Fruit fly (Drosophila melanogaster) whole organism, adult: Measurements from ENCODE around the gene CG8012.

Experiments used
- CG1620 ChIP-seq: fragments of 200-800 bp; sonication (Bioruptor generic); optimal IDR thresholded peaks from 2 replicates; lab custom pipeline; 2016; ENCODE audit warnings: missing biosample characterization, missing genetic modification characterization
- tj ChIP-seq: fragments of 200-800 bp; sonication (Bioruptor generic); optimal IDR thresholded peaks from 3 replicates; lab custom pipeline; 2017; ENCODE audit warnings: missing biosample characterization, mild to moderate bottlenecking, missing genetic modification characterization, moderate library complexity

DNA sequence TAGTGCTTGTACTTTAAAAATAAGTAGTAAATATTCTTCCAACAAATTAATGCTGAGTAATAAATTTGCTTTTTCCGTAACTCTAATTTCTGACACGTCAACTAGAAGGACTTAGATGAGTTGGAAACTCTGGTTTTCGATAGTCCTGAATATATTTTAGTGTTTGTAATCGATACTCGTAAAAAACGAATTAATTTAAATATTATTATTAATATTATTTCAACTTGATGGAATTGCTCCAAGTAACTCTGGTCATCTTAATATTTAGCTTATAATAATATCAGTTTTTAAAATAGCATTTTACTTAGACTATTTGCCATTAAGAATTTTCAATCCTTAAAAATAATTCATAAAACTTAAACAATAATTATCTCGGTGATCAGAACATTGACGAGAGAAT, 25.4 kb downstream of the CG8012 start, which contains the start of gene CG7213:
- TF ChIP-seq CG1620 (GFP tag; lab: Kevin White, UChicago) (no peak), tj (GFP tag; lab: Kevin White, UChicago) (no peak)
